Worm (Caenorhabditis elegans) whole organism, L4 larva: Measurements from ENCODE around the gene msi-1.

ENCODE experiments used
- F26F4.8 ChIP-seq: fragments of 200-800 bp; sonication (Bioruptor generic); conservative IDR thresholded peaks from 2 replicates; pipeline ENCODE4 v1.3.6; 2022; ENCODE audit warnings: missing genetic modification characterization, missing compliant biosample characterization
- F37D6.2 ChIP-seq: sonication (generic microtip); optimal IDR thresholded peaks from 2 replicates; lab custom pipeline; 2016; ENCODE audit warnings: mild to moderate bottlenecking, missing genetic modification characterization, missing compliant biosample characterization
- F49E8.2 ChIP-seq: sonication (generic microtip); optimal IDR thresholded peaks from 2 replicates; lab custom pipeline; 2016; ENCODE audit warnings: missing compliant biosample characterization, mild to moderate bottlenecking, missing genetic modification characterization, borderline replicate concordance
- Y105C5A.15 ChIP-seq: fragments of 200-800 bp; sonication (Bioruptor generic); IDR thresholded peaks from 2 replicates; pipeline ENCODE4 v1.3.6; 2022; ENCODE audit warnings: missing genetic modification characterization, missing compliant biosample characterization
- ZK337.2 ChIP-seq: fragments of 200-800 bp; sonication (Bioruptor generic); IDR thresholded peaks from 2 replicates; pipeline ENCODE4 v1.3.6; 2022; ENCODE audit warnings: missing genetic modification reagents, missing genetic modification characterization, missing compliant biosample characterization
- ZK546.5 ChIP-seq, 2 experiments: sonication (generic microtip); optimal IDR thresholded peaks; 2 replicates each; lab custom pipeline; 2017; ENCODE audit warnings: missing biosample characterization in 2 of 2, missing genetic modification characterization in 2 of 2
- aha-1 ChIP-seq: fragments of 150-350 bp; peaks from one replicate; lab custom pipeline; 2014; ENCODE audit warnings: missing biosample characterization, missing genetic modification characterization
- aly-2 ChIP-seq: sonication (generic microtip); optimal IDR thresholded peaks from 2 replicates; lab custom pipeline; 2018; ENCODE audit warnings: missing biosample characterization, missing genetic modification characterization
- arid-1 ChIP-seq: fragments of 200-800 bp; sonication (Bioruptor generic); conservative IDR thresholded peaks from 2 replicates; pipeline ENCODE4 v1.3.6; 2022; ENCODE audit warnings: missing genetic modification reagents, missing genetic modification characterization, missing compliant biosample characterization
- ceh-20 ChIP-seq: fragments of 200-800 bp; sonication (Bioruptor generic); IDR thresholded peaks from 2 replicates; pipeline ENCODE4 v1.3.6; 2022; ENCODE audit warnings: missing genetic modification reagents, missing genetic modification characterization, missing compliant biosample characterization
- ceh-32 ChIP-seq: sonication (generic microtip); optimal IDR thresholded peaks from 2 replicates; lab custom pipeline; 2016; ENCODE audit warnings: mild to moderate bottlenecking, missing genetic modification characterization, missing compliant biosample characterization; ENCODE audit not compliant: poor library complexity
- ceh-44 ChIP-seq: fragments of 200-800 bp; sonication (Bioruptor generic); IDR thresholded peaks from 2 replicates; pipeline ENCODE4 v1.3.6; 2022; ENCODE audit warnings: missing genetic modification reagents, missing genetic modification characterization, missing compliant biosample characterization
- ceh-62 ChIP-seq: sonication (generic microtip); optimal IDR thresholded peaks from 2 replicates; lab custom pipeline; 2017; ENCODE audit warnings: missing biosample characterization, missing genetic modification characterization
- cey-2 ChIP-seq: sonication (generic microtip); optimal IDR thresholded peaks from 3 replicates; lab custom pipeline; 2017; ENCODE audit warnings: missing genetic modification characterization, mild to moderate bottlenecking, missing compliant biosample characterization, antibody characterized with exemption, borderline replicate concordance; ENCODE audit not compliant: insufficient read depth
- daf-19 ChIP-seq: fragments of 200-800 bp; sonication (Bioruptor generic); conservative IDR thresholded peaks from 2 replicates; pipeline ENCODE4 v1.3.6; 2022; ENCODE audit warnings: missing genetic modification characterization, missing compliant biosample characterization
- daf-8 ChIP-seq: fragments of 200-800 bp; sonication (Bioruptor generic); IDR thresholded peaks from 2 replicates; pipeline ENCODE4 v1.3.6; 2022; ENCODE audit warnings: missing genetic modification characterization, missing compliant biosample characterization
- dmd-6 ChIP-seq: fragments of 200-800 bp; sonication (Bioruptor generic); IDR thresholded peaks from 2 replicates; pipeline ENCODE4 v1.3.6; 2022; ENCODE audit warnings: missing genetic modification reagents, missing genetic modification characterization, missing compliant biosample characterization
- dmd-9 ChIP-seq: fragments of 200-800 bp; sonication (Bioruptor generic); IDR thresholded peaks from 2 replicates; pipeline ENCODE4 v1.3.6; 2022; ENCODE audit warnings: missing genetic modification reagents, missing genetic modification characterization, missing compliant biosample characterization
- dpl-1 ChIP-seq: fragments of 150-350 bp; optimal IDR thresholded peaks from 2 replicates; lab custom pipeline; 2014; ENCODE audit warnings: missing biosample characterization, missing genetic modification reagents, missing genetic modification characterization
- dve-1 ChIP-seq: sonication (generic microtip); optimal IDR thresholded peaks from 2 replicates; lab custom pipeline; 2017; ENCODE audit warnings: antibody characterized with exemption, mild to moderate bottlenecking, missing genetic modification characterization, missing compliant biosample characterization; ENCODE audit not compliant: insufficient read depth
- egl-27 ChIP-seq: sonication (generic microtip); optimal IDR thresholded peaks from 3 replicates; lab custom pipeline; 2017; ENCODE audit warnings: missing biosample characterization, missing genetic modification reagents, missing genetic modification characterization
- fkh-10 ChIP-seq: fragments of 150-350 bp; optimal IDR thresholded peaks from 2 replicates; lab custom pipeline; 2014; ENCODE audit warnings: missing biosample characterization, missing genetic modification reagents, missing genetic modification characterization
- gei-8 ChIP-seq: fragments of 200-800 bp; sonication (Bioruptor generic); optimal IDR thresholded peaks from 2 replicates; lab custom pipeline; 2018; ENCODE audit warnings: mild to moderate bottlenecking, missing genetic modification characterization, missing compliant biosample characterization
- hif-1 ChIP-seq, 2 experiments: sonication (generic microtip); optimal IDR thresholded peaks; 2 replicates each; lab custom pipeline; 2016 to 2017; ENCODE audit warnings: missing compliant biosample characterization in 2 of 2, missing genetic modification characterization in 2 of 2, missing genetic modification reagents in 2 of 2, missing genotype in 2 of 2, mild to moderate bottlenecking in 1 of 2
- hlh-30 ChIP-seq: sonication (generic microtip); optimal IDR thresholded peaks from 2 replicates; lab custom pipeline; 2017; ENCODE audit warnings: antibody characterized with exemption, mild to moderate bottlenecking, missing genetic modification characterization, missing compliant biosample characterization; ENCODE audit not compliant: insufficient read depth
- hmg-1.1 ChIP-seq: fragments of 200-800 bp; sonication (Bioruptor generic); IDR thresholded peaks from 2 replicates; pipeline ENCODE4 v1.3.6; 2022; ENCODE audit warnings: missing genetic modification reagents, missing genetic modification characterization, missing compliant biosample characterization
- lin-29 ChIP-seq: fragments of 200-800 bp; sonication (Bioruptor generic); IDR thresholded peaks from 2 replicates; pipeline ENCODE4 v1.3.6; 2022; ENCODE audit warnings: missing genetic modification reagents, missing genetic modification characterization, missing compliant biosample characterization
- lir-3 ChIP-seq: sonication (generic microtip); optimal IDR thresholded peaks from 2 replicates; lab custom pipeline; 2016; ENCODE audit warnings: mild to moderate bottlenecking, missing genetic modification characterization, missing compliant biosample characterization
- lsy-2 ChIP-seq, 2 experiments: fragments of 150-350 bp in 1 of 2; sonication (generic microtip) in 1 of 2; optimal IDR thresholded peaks; 2 replicates each; lab custom pipeline; 2014 to 2017; ENCODE audit warnings: missing biosample characterization in 2 of 2, missing genetic modification characterization in 2 of 2
- madf-9 ChIP-seq: fragments of 200-800 bp; sonication (Bioruptor generic); conservative IDR thresholded peaks from 2 replicates; pipeline ENCODE4 v1.3.6; 2022; ENCODE audit warnings: missing genetic modification reagents, missing genetic modification characterization, missing compliant biosample characterization
- mdl-1 ChIP-seq, 2 experiments: fragments of 150-350 bp in 1 of 2; sonication (generic microtip) in 1 of 2; optimal IDR thresholded peaks; 2 replicates each; lab custom pipeline; 2014 to 2017; ENCODE audit warnings: missing biosample characterization in 2 of 2, missing genetic modification characterization in 2 of 2
- mep-1 ChIP-seq: fragments of 150-350 bp; sonication (generic microtip); optimal IDR thresholded peaks from 3 replicates; lab custom pipeline; 2014; ENCODE audit warnings: missing biosample characterization, missing genetic modification characterization
- mxl-2 ChIP-seq: fragments of 200-800 bp; sonication (Bioruptor generic); conservative IDR thresholded peaks from 2 replicates; pipeline ENCODE4 v1.3.6; 2022; ENCODE audit warnings: missing genetic modification reagents, missing genetic modification characterization, missing compliant biosample characterization
- nhr-10 ChIP-seq: fragments of 150-350 bp; optimal IDR thresholded peaks from 2 replicates; lab custom pipeline; 2014; ENCODE audit warnings: missing biosample characterization, missing genetic modification characterization
- nhr-41 ChIP-seq: fragments of 200-800 bp; sonication (Bioruptor generic); IDR thresholded peaks from 2 replicates; pipeline ENCODE4 v1.3.6; 2022; ENCODE audit warnings: missing genetic modification reagents, missing genetic modification characterization, missing compliant biosample characterization
- nhr-42 ChIP-seq: fragments of 200-800 bp; sonication (Bioruptor generic); IDR thresholded peaks from 2 replicates; pipeline ENCODE4 v1.3.6; 2022; ENCODE audit warnings: missing genetic modification characterization, missing compliant biosample characterization
- nhr-48 ChIP-seq: sonication (generic microtip); optimal IDR thresholded peaks from 2 replicates; lab custom pipeline; 2016; ENCODE audit warnings: mild to moderate bottlenecking, missing genetic modification characterization, missing compliant biosample characterization
- nhr-6 ChIP-seq: fragments of 150-350 bp; optimal IDR thresholded peaks from 2 replicates; lab custom pipeline; 2014; ENCODE audit warnings: missing biosample characterization, missing genetic modification characterization
- pha-4 ChIP-seq, 2 experiments: fragments of 150-350 bp in 1 of 2; fragments of 200-800 bp in 1 of 2; sonication (Bioruptor generic) in 1 of 2; IDR thresholded peaks in 1 of 2; optimal IDR thresholded peaks in 1 of 2; 2 replicates each; pipeline versions ENCODE4 v1.3.6 to Lab custom; 2014 to 2022; ENCODE audit warnings: missing genetic modification characterization in 2 of 2, missing genetic modification reagents in 2 of 2, missing biosample characterization in 1 of 2, missing compliant biosample characterization in 1 of 2
- php-3 ChIP-seq: fragments of 200-800 bp; sonication (Bioruptor generic); IDR thresholded peaks from 2 replicates; pipeline ENCODE4 v1.3.6; 2022; ENCODE audit warnings: missing genetic modification reagents, missing genetic modification characterization, missing compliant biosample characterization
- pqm-1 ChIP-seq: sonication (generic microtip); optimal IDR thresholded peaks from 2 replicates; lab custom pipeline; 2017; ENCODE audit warnings: missing biosample characterization, missing genetic modification characterization
- skn-1 ChIP-seq: fragments of 150-350 bp; optimal IDR thresholded peaks from 2 replicates; lab custom pipeline; 2014; ENCODE audit warnings: missing biosample characterization, missing genetic modification characterization
- snpc-4 ChIP-seq: fragments of 150-350 bp; optimal IDR thresholded peaks from 2 replicates; lab custom pipeline; 2014; ENCODE audit warnings: missing biosample characterization, missing genetic modification characterization
- spr-1 ChIP-seq: sonication (generic microtip); optimal IDR thresholded peaks from 2 replicates; lab custom pipeline; 2016; ENCODE audit warnings: mild to moderate bottlenecking, missing genetic modification characterization, missing compliant biosample characterization
- tra-1 ChIP-seq: fragments of 200-800 bp; sonication (Bioruptor generic); IDR thresholded peaks from 2 replicates; pipeline ENCODE4 v1.3.6; 2022; ENCODE audit warnings: missing genetic modification reagents, missing genetic modification characterization, missing compliant biosample characterization
- unc-39 ChIP-seq: sonication (generic microtip); optimal IDR thresholded peaks from 2 replicates; lab custom pipeline; 2017; ENCODE audit warnings: missing biosample characterization, missing genetic modification characterization
- ztf-11 ChIP-seq: fragments of 150-350 bp; optimal IDR thresholded peaks from 2 replicates; lab custom pipeline; 2014; ENCODE audit warnings: missing biosample characterization, missing genetic modification characterization
- ztf-7 ChIP-seq: fragments of 150-350 bp; optimal IDR thresholded peaks from 2 replicates; lab custom pipeline; 2014; ENCODE audit warnings: missing biosample characterization, missing genetic modification characterization

Gene msi-1

DNA sequence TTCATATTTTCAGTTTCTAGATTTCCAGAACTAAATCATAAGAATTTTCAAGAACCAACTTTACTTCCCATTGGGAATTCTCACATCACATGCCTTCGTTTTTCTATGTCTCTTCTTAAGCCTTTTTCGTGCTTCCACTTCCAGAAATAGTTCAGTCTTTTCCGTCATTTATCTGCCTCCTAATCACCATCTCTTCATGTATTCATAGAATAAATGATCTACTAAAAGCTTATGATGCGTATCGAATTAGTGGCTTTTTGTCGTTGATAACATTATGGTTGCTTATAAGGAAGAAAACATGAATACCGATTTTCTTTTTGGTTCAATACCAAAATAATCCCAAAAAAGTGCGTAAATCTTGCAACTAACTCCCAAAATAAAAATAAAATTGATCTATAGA, 21.4 kb downstream of the msi-1 start:
- TF ChIP-seq lin-29 (no peak), nhr-42 (no peak), hif-1 (tag; optimal IDR thresholded peaks at IDR 0.05; lab: Kevin White, UChicago) (no peak), gei-8 (no peak), skn-1 (tag; lab: Kevin White, UChicago) (no peak), hmg-1.1 (GFP tag; lab: Robert Waterston, UW) (no peak), F49E8.2 (tag; lab: Kevin White, UChicago) (no peak), aha-1 (tag; lab: Kevin White, UChicago) (no peak), ztf-7 (tag; lab: Kevin White, UChicago) (no peak), spr-1 (tag; lab: Kevin White, UChicago) (no peak), mep-1 (tag; lab: Kevin White, UChicago) (no peak), ceh-44 (GFP tag; lab: Robert Waterston, UW) (no peak), ceh-32 (no peak)

DNA sequence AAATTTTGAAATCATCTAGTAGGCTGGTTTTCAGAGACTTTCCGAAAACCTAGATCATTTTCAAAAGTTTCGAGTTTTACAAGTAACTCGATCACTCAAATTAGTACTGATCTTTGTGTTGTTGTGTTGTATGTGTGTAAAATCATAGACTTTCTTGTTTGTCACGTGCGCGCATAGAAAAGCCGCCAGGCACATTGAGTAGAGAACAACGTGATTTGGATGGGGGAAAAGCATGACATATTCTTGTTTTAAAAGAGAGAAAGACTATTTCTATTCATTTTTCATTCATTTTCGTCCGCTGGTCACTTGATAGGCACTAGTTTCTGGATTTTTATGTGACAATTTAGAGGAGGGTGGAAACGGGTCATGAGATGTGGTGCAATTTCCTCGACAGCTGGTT, 22.0 kb downstream of the msi-1 start:
- TF ChIP-seq mxl-2 (GFP tag; lab: Robert Waterston, UW) (no peak), Y105C5A.15 (GFP tag; lab: Robert Waterston, UW) (no peak), dmd-9 (GFP tag; lab: Robert Waterston, UW) (no peak), ceh-32 (no peak), egl-27 (tag; lab: Kevin White, UChicago) (no peak), nhr-41 (GFP tag; lab: Robert Waterston, UW) (no peak), ztf-11 (tag; lab: Kevin White, UChicago) (no peak), hlh-30 (tag; lab: Kevin White, UChicago) (peak; percentile 96), dve-1 (tag; lab: Kevin White, UChicago) (no peak), F49E8.2 (tag; lab: Kevin White, UChicago) (no peak), nhr-48 (tag; lab: Kevin White, UChicago) (peak; percentile 72), dmd-6 (0 out of 2 replicates have a peak, but pooled peaks have one; percentile 20), pha-4 (GFP tag; IDR thresholded peaks at IDR 0.05; lab: Robert Waterston, UW) (no peak), pha-4 (tag; optimal IDR thresholded peaks at IDR 0.05; lab: Kevin White, UChicago) (no peak), pqm-1 (tag; lab: Kevin White, UChicago) (no peak), unc-39 (tag; lab: Kevin White, UChicago) (no peak), nhr-6 (tag; lab: Kevin White, UChicago) (no peak), arid-1 (no peak), snpc-4 (tag; lab: Kevin White, UChicago) (no peak), madf-9 (GFP tag; lab: Robert Waterston, UW) (no peak), lir-3 (tag; lab: Kevin White, UChicago) (no peak), ceh-62 (no peak), F26F4.8 (GFP tag; lab: Robert Waterston, UW) (no peak), daf-19 (no peak), nhr-10 (tag; lab: Kevin White, UChicago) (no peak), F37D6.2 (tag; lab: Kevin White, UChicago) (no peak), tra-1 (GFP tag; lab: Robert Waterston, UW) (no peak), ceh-44 (GFP tag; lab: Robert Waterston, UW) (no peak), aha-1 (tag; lab: Kevin White, UChicago) (peak; percentile 96), php-3 (GFP tag; lab: Robert Waterston, UW) (no peak), ZK337.2 (GFP tag; lab: Robert Waterston, UW) (no peak), hmg-1.1 (GFP tag; lab: Robert Waterston, UW) (no peak), daf-8 (GFP tag; lab: Robert Waterston, UW) (no peak), mdl-1 (tag; optimal IDR thresholded peaks at IDR 0.05; lab: Kevin White, UChicago) (peak; percentile 70 to 84), ceh-20 (no peak), spr-1 (tag; lab: Kevin White, UChicago) (no peak), ZK546.5 (tag; optimal IDR thresholded peaks at IDR 0.05; lab: Kevin White, UChicago) (no peak), fkh-10 (GFP tag; lab: Kevin White, UChicago) (no peak), aly-2 (tag; lab: Kevin White, UChicago) (no peak), dpl-1 (GFP tag; lab: Kevin White, UChicago) (peak; percentile 10), mep-1 (tag; lab: Kevin White, UChicago) (peak; percentile 49), gei-8 (no peak), lin-29 (no peak), cey-2 (tag; lab: Kevin White, UChicago) (no peak), lsy-2 (tag; optimal IDR thresholded peaks at IDR 0.05; lab: Kevin White, UChicago) (peak in 1 of 2 experiments; percentile 69)
